Worm (Caenorhabditis elegans) whole organism, midembryonic: ENCODE measurements around the gene ugt-10.

Source experiments
- T22C8.4 ChIP-seq: fragments of 200-800 bp; sonication (Bioruptor generic); IDR thresholded peaks from 2 replicates; pipeline ENCODE4 v1.3.6; 2022; ENCODE audit warnings: missing genetic modification characterization, missing compliant biosample characterization
- cog-1 ChIP-seq: sonication (generic microtip); optimal IDR thresholded peaks from 2 replicates; lab custom pipeline; 2016; ENCODE audit warnings: missing genetic modification characterization, missing compliant biosample characterization
- flt-1 ChIP-seq: fragments of 200-800 bp; sonication (Bioruptor generic); IDR thresholded peaks from 2 replicates; pipeline ENCODE4 v1.3.6; 2022; ENCODE audit warnings: missing genetic modification characterization, missing compliant biosample characterization

- TF ChIP-seq flt-1 (no peak), cog-1 (tag; lab: Kevin White, UChicago) (no peak), T22C8.4 (no peak)
Measured at ce11 chrV:4851138-4851537, 48.8 kb downstream of the ugt-10 start, which contains the start of gene nex-4.
